Fruit fly (Drosophila melanogaster) whole organism, prepupa: ENCODE results near the gene PIG-K.
A peak's percentile ranks its signal among the peaks of the same experiment; 100 is the strongest.

Source experiments
- Blimp-1 ChIP-seq: fragments of 200-800 bp; sonication (Bioruptor generic); optimal IDR thresholded peaks from 3 replicates; lab custom pipeline; 2017; ENCODE audit warnings: missing biosample characterization, missing genetic modification characterization, mild to moderate bottlenecking, moderate library complexity, missing genetic modification reagents
- CG11762 ChIP-seq: fragments of 200-800 bp; sonication (Bioruptor generic); optimal IDR thresholded peaks from 3 replicates; lab custom pipeline; 2016; ENCODE audit warnings: missing biosample characterization, missing genetic modification characterization; ENCODE audit not compliant: insufficient read depth
- CG3919 ChIP-seq: fragments of 200-800 bp; sonication (Bioruptor generic); optimal IDR thresholded peaks from 3 replicates; lab custom pipeline; 2016; ENCODE audit warnings: missing biosample characterization, missing genetic modification characterization
- Ets21C ChIP-seq: fragments of 200-800 bp; sonication (Bioruptor generic); optimal IDR thresholded peaks from 3 replicates; lab custom pipeline; 2016; ENCODE audit warnings: missing biosample characterization, missing genetic modification characterization
- Hr38 ChIP-seq: sonication (Bioruptor generic); optimal IDR thresholded peaks from 2 replicates; lab custom pipeline; 2016; ENCODE audit warnings: missing biosample characterization, missing genetic modification characterization
- Lpt ChIP-seq: fragments of 200-800 bp; sonication (Bioruptor generic); optimal IDR thresholded peaks from 3 replicates; lab custom pipeline; 2016; ENCODE audit warnings: missing biosample characterization, missing genetic modification characterization
- OdsH ChIP-seq: fragments of 200-800 bp; sonication (Bioruptor generic); optimal IDR thresholded peaks from 3 replicates; lab custom pipeline; 2016; ENCODE audit warnings: missing biosample characterization, missing genetic modification characterization
- Sox102F ChIP-seq: fragments of 200-800 bp; sonication (Bioruptor generic); optimal IDR thresholded peaks from 2 replicates; lab custom pipeline; 2016; ENCODE audit warnings: missing biosample characterization, mild to moderate bottlenecking, missing genetic modification characterization
- achi ChIP-seq: fragments of 200-800 bp; sonication (Bioruptor generic); optimal IDR thresholded peaks from 3 replicates; lab custom pipeline; 2016; ENCODE audit warnings: missing biosample characterization, missing genetic modification characterization
- eg ChIP-seq: fragments of 200-800 bp; sonication (Bioruptor generic); IDR thresholded peaks from 3 replicates; pipeline ENCODE4 v1.3.6; 2022; ENCODE audit warnings: missing biosample characterization, missing genetic modification characterization
- fd59A ChIP-seq: fragments of 200-800 bp; sonication (Bioruptor generic); optimal IDR thresholded peaks from 2 replicates; lab custom pipeline; 2017; ENCODE audit warnings: missing biosample characterization, mild to moderate bottlenecking, missing genetic modification characterization, missing genetic modification reagents
- salr ChIP-seq, 2 experiments: fragments of 200-800 bp; sonication (Bioruptor generic); optimal IDR thresholded peaks; 3 replicates each; lab custom pipeline; 2016 to 2018; ENCODE audit warnings: missing biosample characterization in 2 of 2, missing genetic modification characterization in 2 of 2, mild to moderate bottlenecking in 1 of 2

DNA sequence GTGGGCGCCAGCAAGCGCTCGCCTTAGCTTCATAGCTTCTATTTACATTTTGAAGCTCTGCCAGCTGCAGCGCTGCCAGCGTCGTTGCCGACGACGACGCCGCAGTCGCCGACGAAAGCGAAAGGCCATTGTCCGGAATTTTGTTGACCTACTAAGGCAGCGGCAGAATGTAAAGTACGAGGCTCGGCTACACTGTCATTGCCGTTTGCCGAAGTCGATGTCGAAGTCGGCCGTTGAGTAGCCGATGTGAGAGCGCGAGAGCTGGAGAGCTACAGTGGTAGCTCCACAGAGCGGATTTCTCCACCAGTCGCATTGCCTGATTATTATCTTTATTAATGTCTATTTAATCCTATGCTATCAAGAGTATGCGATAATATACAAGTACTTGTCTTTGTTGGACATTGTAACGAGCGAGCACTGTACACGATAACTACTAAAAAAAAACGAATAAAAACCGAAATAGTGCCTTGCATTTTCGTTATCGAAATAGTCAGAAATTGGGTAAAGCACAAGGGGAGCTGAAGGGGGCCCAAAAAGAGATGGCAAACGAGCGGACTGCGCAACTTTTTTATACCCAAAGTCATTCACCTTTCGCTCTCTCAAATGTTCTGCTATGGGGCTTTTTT lies 45.5 kb downstream of the PIG-K start:
- TF ChIP-seq Ets21C (GFP tag; lab: Kevin White, UChicago) = peak; percentile 59
- TF ChIP-seq fd59A (GFP tag; lab: Kevin White, UChicago) = peak; percentile 30
- peak; percentile 73 for TF ChIP-seq CG11762
- TF ChIP-seq OdsH (GFP tag; lab: Kevin White, UChicago) = peak; percentile 91
- TF ChIP-seq Blimp-1 (GFP tag; lab: Kevin White, UChicago) = peak; percentile 72
- peak; percentile 79 for TF ChIP-seq Sox102F (GFP tag; lab: Kevin White, UChicago)
- peak; percentile 86 for TF ChIP-seq Hr38 (GFP tag; lab: Kevin White, UChicago)
- TF ChIP-seq Lpt (GFP tag; lab: Kevin White, UChicago) = peak; percentile 90
- peak; percentile 98 for TF ChIP-seq eg
- TF ChIP-seq achi (GFP tag; lab: Kevin White, UChicago) = peak; percentile 85
- TF ChIP-seq CG3919 (GFP tag; lab: Kevin White, UChicago) = peak; percentile 90
- TF ChIP-seq salr (GFP tag; optimal IDR thresholded peaks at IDR 0.05; lab: Kevin White, UChicago) = peak; percentile 30 to 75
